Fruit fly (Drosophila melanogaster) whole organism, adult: ENCODE measurements around the gene CG46059.

Source experiments
- CG11617 ChIP-seq: fragments of 200-800 bp; sonication (Bioruptor generic); optimal IDR thresholded peaks from 2 replicates; lab custom pipeline; 2017; ENCODE audit warnings: mild to moderate bottlenecking, missing biosample characterization, missing genetic modification reagents, missing genetic modification characterization
- CG14711 ChIP-seq: fragments of 200-800 bp; sonication (Bioruptor generic); optimal IDR thresholded peaks from 2 replicates; lab custom pipeline; 2018; ENCODE audit warnings: missing biosample characterization, mild to moderate bottlenecking, missing genetic modification characterization, moderate library complexity
- CG33017 ChIP-seq: fragments of 200-800 bp; sonication (Bioruptor generic); optimal IDR thresholded peaks from 2 replicates; lab custom pipeline; 2018; ENCODE audit warnings: missing biosample characterization, mild to moderate bottlenecking, missing genetic modification characterization, moderate library complexity
- CG5204 ChIP-seq: fragments of 200-800 bp; sonication (Bioruptor generic); optimal IDR thresholded peaks from 2 replicates; lab custom pipeline; 2016; ENCODE audit warnings: missing biosample characterization, missing genetic modification characterization
- CG7045 ChIP-seq: fragments of 200-800 bp; sonication (Bioruptor generic); optimal IDR thresholded peaks from 2 replicates; lab custom pipeline; 2017; ENCODE audit warnings: missing biosample characterization, mild to moderate bottlenecking, missing genetic modification characterization
- Clk ChIP-seq: fragments of 200-800 bp; sonication (Bioruptor generic); optimal IDR thresholded peaks from 2 replicates; lab custom pipeline; 2017; ENCODE audit warnings: missing biosample characterization, missing genetic modification characterization
- Crg-1 ChIP-seq: fragments of 200-800 bp; sonication (Bioruptor generic); optimal IDR thresholded peaks from 2 replicates; lab custom pipeline; 2016; ENCODE audit warnings: missing biosample characterization, missing genetic modification characterization
- Hr96 ChIP-seq: fragments of 200-800 bp; sonication (Bioruptor generic); optimal IDR thresholded peaks from 2 replicates; lab custom pipeline; 2016; ENCODE audit warnings: missing biosample characterization, missing genetic modification characterization
- cic ChIP-seq: fragments of 200-800 bp; sonication (Bioruptor generic); optimal IDR thresholded peaks from 2 replicates; lab custom pipeline; 2017; ENCODE audit warnings: missing biosample characterization, mild to moderate bottlenecking, missing genetic modification characterization, moderate library complexity
- cnc ChIP-seq, 2 experiments: fragments of >200 bp; optimal IDR thresholded peaks; 2 replicates each; lab custom pipeline; 2017
- kay ChIP-seq: fragments of 200-800 bp; sonication (Bioruptor generic); peaks from one replicate; lab custom pipeline; 2016; ENCODE audit warnings: missing biosample characterization, missing genetic modification characterization, borderline replicate concordance

dm6 chr2L:19138361-19139041 is 45.1 kb downstream of the CG46059 start:
- TF ChIP-seq Crg-1 (GFP tag; lab: Kevin White, UChicago) (no peak), kay (GFP tag; lab: Kevin White, UChicago) (no peak), CG5204 (no peak), CG14711 (tag; lab: Kevin White, UChicago) (no peak), cic (no peak), cnc (optimal IDR thresholded peaks at IDR 0.05; lab: Kevin White, UChicago) (no peak), CG33017 (tag; lab: Kevin White, UChicago) (no peak), CG7045 (GFP tag; lab: Kevin White, UChicago) (no peak), Hr96 (GFP tag; lab: Kevin White, UChicago) (no peak), CG11617 (GFP tag; lab: Kevin White, UChicago) (no peak), Clk (GFP tag; lab: Kevin White, UChicago) (no peak)
